Fruit fly (Drosophila melanogaster): Measurements from ENCODE around the gene CG42495.
A peak's percentile ranks its signal among the peaks of the same experiment; 100 is the strongest.

DNA sequence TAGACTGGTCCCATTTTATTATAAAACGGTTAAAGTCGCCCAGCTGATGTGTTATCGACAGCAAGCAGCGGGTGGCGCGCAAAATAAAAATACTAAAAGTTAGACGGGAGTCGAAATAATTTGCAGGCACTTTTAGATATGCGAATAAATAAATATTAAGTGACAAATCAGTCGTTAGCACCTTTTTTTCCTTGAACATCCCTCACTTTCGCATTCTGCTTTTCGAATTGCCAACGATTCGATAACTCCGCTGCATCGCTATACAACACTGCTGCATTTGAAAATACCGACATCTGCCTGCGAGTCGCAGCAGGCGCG lies 44.8 kb upstream of the CG42495 start, which contains the start of gene bora:
- TF ChIP-seq OdsH (GFP tag; optimal IDR thresholded peaks at IDR 0.05) = no peak
- TF ChIP-seq Sp1 (GFP tag; optimal IDR thresholded peaks at IDR 0.05) = no peak
- no peak for TF ChIP-seq psq (GFP tag; optimal IDR thresholded peaks at IDR 0.05)
- TF ChIP-seq h (GFP tag; optimal IDR thresholded peaks at IDR 0.05) = no peak
- TF ChIP-seq GATAd (GFP tag; optimal IDR thresholded peaks at IDR 0.05) = no peak
- no peak for TF ChIP-seq Abd-B (GFP tag; optimal IDR thresholded peaks at IDR 0.05)
- TF ChIP-seq Hr83 (GFP tag; optimal IDR thresholded peaks at IDR 0.05; ENCODE audit: poor library complexity, severe bottlenecking) = no peak
- peak; percentile 40 for TF ChIP-seq tai (GFP tag; optimal IDR thresholded peaks at IDR 0.05)
- no peak for TF ChIP-seq woc (GFP tag; optimal IDR thresholded peaks at IDR 0.05)
- TF ChIP-seq pan (optimal IDR thresholded peaks at IDR 0.05) = no peak
- no peak for TF ChIP-seq CG32264 (GFP tag; optimal IDR thresholded peaks at IDR 0.05)

All from whole organism, wandering third instar larva.